Worm (Caenorhabditis elegans) whole organism, L3 larva: ENCODE results near the gene C24D10.4.

Source experiments
- R02D3.7 ChIP-seq: fragments of 150-350 bp; optimal IDR thresholded peaks from 2 replicates; lab custom pipeline; 2014; ENCODE audit warnings: missing biosample characterization, missing genetic modification characterization
- ZK546.5 ChIP-seq: sonication (generic microtip); optimal IDR thresholded peaks from 2 replicates; lab custom pipeline; 2017; ENCODE audit warnings: missing biosample characterization, missing genetic modification characterization
- aly-2 ChIP-seq: fragments of 150-350 bp; optimal IDR thresholded peaks from 2 replicates; lab custom pipeline; 2014; ENCODE audit warnings: missing biosample characterization, missing genetic modification characterization
- ama-1 ChIP-seq: fragments of 150-350 bp; optimal IDR thresholded peaks from 2 replicates; lab custom pipeline; 2018
- ceh-16 ChIP-seq: sonication (generic microtip); optimal IDR thresholded peaks from 2 replicates; lab custom pipeline; 2017; ENCODE audit warnings: missing biosample characterization, missing genetic modification characterization
- ceh-28 ChIP-seq: fragments of 150-350 bp; optimal IDR thresholded peaks from 2 replicates; lab custom pipeline; 2014; ENCODE audit warnings: missing biosample characterization, missing genetic modification reagents, missing genetic modification characterization
- ceh-82 ChIP-seq: fragments of 150-350 bp; optimal IDR thresholded peaks from 2 replicates; lab custom pipeline; 2014; ENCODE audit warnings: missing biosample characterization, missing genetic modification characterization
- ceh-9 ChIP-seq: sonication (generic microtip); optimal IDR thresholded peaks from 2 replicates; lab custom pipeline; 2018; ENCODE audit warnings: missing biosample characterization, missing genetic modification characterization
- daf-12 ChIP-seq: fragments of 150-350 bp; optimal IDR thresholded peaks from 2 replicates; lab custom pipeline; 2014; ENCODE audit warnings: missing biosample characterization, missing genetic modification reagents, missing genetic modification characterization
- egl-27 ChIP-seq: sonication (generic microtip); optimal IDR thresholded peaks from 4 replicates; lab custom pipeline; 2017; ENCODE audit warnings: missing biosample characterization, missing genetic modification reagents, missing genetic modification characterization
- egl-5 ChIP-seq: fragments of 150-350 bp; optimal IDR thresholded peaks from 2 replicates; lab custom pipeline; 2017; ENCODE audit warnings: missing biosample characterization, missing genetic modification reagents, missing genetic modification characterization, inconsistent platforms
- elt-1 ChIP-seq: fragments of 150-350 bp; optimal IDR thresholded peaks from 2 replicates; lab custom pipeline; 2014; ENCODE audit warnings: missing biosample characterization, missing genetic modification characterization
- elt-2 ChIP-seq: sonication (generic microtip); optimal IDR thresholded peaks from 2 replicates; lab custom pipeline; 2016; ENCODE audit warnings: missing genetic modification reagents, mild to moderate bottlenecking, missing genetic modification characterization, missing compliant biosample characterization
- elt-3 ChIP-seq, 3 experiments: fragments of 150-350 bp in 1 of 3; sonication (generic microtip) in 2 of 3; optimal IDR thresholded peaks; 2 replicates in 2 of 3; 4 replicates in 1 of 3; lab custom pipeline; 2014 to 2017; ENCODE audit warnings: missing biosample characterization in 3 of 3, missing genetic modification characterization in 3 of 3
- eor-1 ChIP-seq, 2 experiments: fragments of 150-350 bp; optimal IDR thresholded peaks; 2 replicates each; lab custom pipeline; 2014 to 2018; ENCODE audit warnings: missing biosample characterization in 2 of 2, missing genetic modification characterization in 2 of 2
- fkh-10 ChIP-seq: sonication (generic microtip); optimal IDR thresholded peaks from 2 replicates; lab custom pipeline; 2017; ENCODE audit warnings: missing biosample characterization, missing genetic modification reagents, missing genetic modification characterization
- fkh-2 ChIP-seq: fragments of 150-350 bp; optimal IDR thresholded peaks from 2 replicates; lab custom pipeline; 2014; ENCODE audit warnings: missing biosample characterization, missing genetic modification reagents, missing genetic modification characterization
- fos-1 ChIP-seq: fragments of 150-350 bp; optimal IDR thresholded peaks from 2 replicates; lab custom pipeline; 2014; ENCODE audit warnings: missing biosample characterization, missing genetic modification characterization
- hmg-11 ChIP-seq: sonication (generic microtip); optimal IDR thresholded peaks from 2 replicates; lab custom pipeline; 2016; ENCODE audit warnings: missing genetic modification characterization, missing compliant biosample characterization
- jun-1 ChIP-seq: fragments of 150-350 bp; optimal IDR thresholded peaks from 2 replicates; lab custom pipeline; 2014; ENCODE audit warnings: missing biosample characterization, missing genetic modification reagents, missing genetic modification characterization
- lin-15B ChIP-seq: fragments of 150-350 bp; optimal IDR thresholded peaks from 2 replicates; lab custom pipeline; 2014; ENCODE audit warnings: missing biosample characterization, missing genetic modification characterization
- lin-39 ChIP-seq: fragments of 150-350 bp; optimal IDR thresholded peaks from 2 replicates; lab custom pipeline; 2018; ENCODE audit warnings: missing biosample characterization, missing genetic modification reagents, missing genetic modification characterization
- lsy-12 ChIP-seq: sonication (generic microtip); optimal IDR thresholded peaks from 2 replicates; lab custom pipeline; 2016; ENCODE audit warnings: mild to moderate bottlenecking, missing genetic modification characterization, missing compliant biosample characterization
- mdl-1 ChIP-seq: fragments of 150-350 bp; optimal IDR thresholded peaks from 2 replicates; lab custom pipeline; 2014; ENCODE audit warnings: missing biosample characterization, missing genetic modification characterization
- mml-1 ChIP-seq: fragments of 150-350 bp; sonication (generic microtip); optimal IDR thresholded peaks from 3 replicates; lab custom pipeline; 2014; ENCODE audit warnings: missing biosample characterization, missing genetic modification characterization
- nfya-1 ChIP-seq: sonication (generic microtip); optimal IDR thresholded peaks from 2 replicates; lab custom pipeline; 2017; ENCODE audit warnings: missing genetic modification characterization, mild to moderate bottlenecking, missing compliant biosample characterization, antibody characterized with exemption, moderate library complexity; ENCODE audit not compliant: insufficient read depth
- nhr-11 ChIP-seq: fragments of 150-350 bp; optimal IDR thresholded peaks from 2 replicates; lab custom pipeline; 2014; ENCODE audit warnings: missing biosample characterization, missing genetic modification characterization
- nhr-12 ChIP-seq: fragments of 150-350 bp; optimal IDR thresholded peaks from 2 replicates; lab custom pipeline; 2014; ENCODE audit warnings: missing biosample characterization, missing genetic modification characterization
- nhr-23 ChIP-seq: fragments of 150-350 bp; optimal IDR thresholded peaks from 2 replicates; lab custom pipeline; 2014; ENCODE audit warnings: missing biosample characterization, missing genetic modification reagents, missing genetic modification characterization
- nhr-237 ChIP-seq: fragments of 150-350 bp; optimal IDR thresholded peaks from 2 replicates; lab custom pipeline; 2014; ENCODE audit warnings: missing biosample characterization, missing genetic modification characterization
- nhr-25 ChIP-seq: sonication (generic microtip); optimal IDR thresholded peaks from 2 replicates; lab custom pipeline; 2017; ENCODE audit warnings: missing biosample characterization, missing genetic modification characterization
- nhr-28 ChIP-seq: fragments of 150-350 bp; optimal IDR thresholded peaks from 2 replicates; lab custom pipeline; 2014; ENCODE audit warnings: missing biosample characterization, missing genetic modification characterization
- nhr-43 ChIP-seq: sonication (generic microtip); optimal IDR thresholded peaks from 2 replicates; lab custom pipeline; 2016; ENCODE audit warnings: mild to moderate bottlenecking, missing genetic modification characterization, missing compliant biosample characterization; ENCODE audit not compliant: poor library complexity, severe bottlenecking
- nhr-67 ChIP-seq: fragments of 150-350 bp; optimal IDR thresholded peaks from 2 replicates; lab custom pipeline; 2014; ENCODE audit warnings: missing biosample characterization, missing genetic modification characterization
- nhr-76 ChIP-seq: fragments of 150-350 bp; sonication (generic microtip); optimal IDR thresholded peaks from 5 replicates; lab custom pipeline; 2014; ENCODE audit warnings: missing biosample characterization, missing genetic modification characterization
- nhr-77 ChIP-seq: fragments of 150-350 bp; optimal IDR thresholded peaks from 2 replicates; lab custom pipeline; 2014; ENCODE audit warnings: missing biosample characterization, missing genetic modification characterization
- pha-4 ChIP-seq: fragments of 150-350 bp; optimal IDR thresholded peaks from 2 replicates; lab custom pipeline; 2014; ENCODE audit warnings: missing biosample characterization, missing genetic modification reagents, missing genetic modification characterization
- pqm-1 ChIP-seq: fragments of 150-350 bp; optimal IDR thresholded peaks from 2 replicates; lab custom pipeline; 2017; ENCODE audit warnings: missing biosample characterization, missing genetic modification characterization, inconsistent platforms
- sea-2 ChIP-seq: fragments of 150-350 bp; sonication (generic microtip); optimal IDR thresholded peaks from 4 replicates; lab custom pipeline; 2014; ENCODE audit warnings: missing biosample characterization, missing genetic modification reagents, missing genetic modification characterization
- skn-1 ChIP-seq: fragments of 150-350 bp; optimal IDR thresholded peaks from 2 replicates; lab custom pipeline; 2014; ENCODE audit warnings: missing biosample characterization, missing genetic modification characterization
- snpc-4 ChIP-seq: fragments of 150-350 bp; optimal IDR thresholded peaks from 2 replicates; lab custom pipeline; 2014; ENCODE audit warnings: missing biosample characterization, missing genetic modification characterization
- tbx-2 ChIP-seq: sonication (generic microtip); optimal IDR thresholded peaks from 2 replicates; lab custom pipeline; 2016; ENCODE audit warnings: mild to moderate bottlenecking, missing genetic modification characterization, missing compliant biosample characterization
- unc-39 ChIP-seq: sonication (generic microtip); optimal IDR thresholded peaks from 4 replicates; lab custom pipeline; 2017; ENCODE audit warnings: missing biosample characterization, missing genetic modification characterization
- unc-62 ChIP-seq: fragments of 150-350 bp; sonication (generic microtip); optimal IDR thresholded peaks from 4 replicates; lab custom pipeline; 2014; ENCODE audit warnings: missing biosample characterization, missing genetic modification reagents, missing genetic modification characterization
- zag-1 ChIP-seq: fragments of 150-350 bp; optimal IDR thresholded peaks from 2 replicates; lab custom pipeline; 2014; ENCODE audit warnings: missing biosample characterization, missing genetic modification characterization
- ztf-11 ChIP-seq: fragments of 150-350 bp; optimal IDR thresholded peaks from 2 replicates; lab custom pipeline; 2014; ENCODE audit warnings: missing biosample characterization, missing genetic modification characterization
- ztf-4 ChIP-seq: fragments of 150-350 bp; optimal IDR thresholded peaks from 2 replicates; lab custom pipeline; 2014; ENCODE audit warnings: missing biosample characterization, missing genetic modification characterization

The C24D10.4 gene

DNA sequence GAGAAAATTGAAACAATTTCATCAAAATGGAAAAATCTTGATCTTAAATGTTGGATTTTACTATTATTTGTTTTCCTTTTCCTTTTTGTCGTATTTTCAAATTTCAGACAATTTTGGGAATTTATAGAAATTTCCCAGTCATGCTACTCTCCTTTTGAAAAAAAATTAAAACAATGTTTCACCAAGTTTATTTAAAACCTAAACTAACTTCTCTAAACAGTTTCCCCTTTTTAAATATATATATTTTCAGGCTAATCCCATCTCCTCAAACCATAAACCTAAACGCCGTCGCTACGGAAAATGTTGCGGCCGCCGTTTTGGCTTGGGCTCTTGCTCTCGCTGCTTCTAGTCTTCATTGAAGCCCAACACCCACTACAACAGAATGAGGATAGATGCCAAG, 12.7 kb downstream of the C24D10.4 start, which contains the start of gene lam-1:
Gene lam-1, plus strand, starts transcription at position 301 of the 400 bp plus-strand sequence.
- TF ChIP-seq R02D3.7 (tag; lab: Kevin White, UChicago) (no peak), elt-2 (no peak), mdl-1 (no peak), lsy-12 (no peak), sea-2 (GFP tag; lab: Kevin White, UChicago) (no peak), nfya-1 (no peak), skn-1 (tag; lab: Kevin White, UChicago) (no peak)

DNA sequence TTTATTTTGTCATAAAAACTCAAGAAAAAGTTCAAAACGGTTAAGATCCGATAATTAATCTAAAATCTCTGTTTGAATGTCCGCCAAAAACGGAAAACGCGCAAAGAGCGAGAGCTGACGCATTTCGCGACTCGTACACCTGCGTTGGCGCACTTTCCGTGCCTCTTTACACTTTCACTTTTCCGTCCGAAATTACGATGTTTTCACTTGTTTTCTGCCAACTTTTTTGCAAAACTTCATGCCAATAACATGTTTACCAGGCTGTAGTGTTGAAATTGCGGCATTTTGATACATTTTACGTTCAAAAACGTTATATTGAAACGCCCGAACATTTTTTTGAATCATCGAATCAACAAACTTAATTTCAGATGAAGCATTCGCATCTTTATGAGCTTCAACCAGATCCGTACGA, 23.4 kb downstream of the C24D10.4 start, which contains the start of gene W03F8.4:
Gene W03F8.4, plus strand, starts transcription at position 369 of the 412 bp plus-strand sequence.
- peak; percentile 92 for TF ChIP-seq egl-5 (tag; lab: Kevin White, UChicago)
- TF ChIP-seq mml-1 (tag; lab: Kevin White, UChicago), result no peak
- TF ChIP-seq fos-1 (tag; lab: Kevin White, UChicago), result no peak
- no peak for TF ChIP-seq sea-2 (GFP tag; lab: Kevin White, UChicago)
- TF ChIP-seq nhr-237 (tag; lab: Kevin White, UChicago), result no peak
- peak; percentile 24 for TF ChIP-seq egl-27
- peak; percentile 83 for TF ChIP-seq jun-1 (tag; lab: Kevin White, UChicago)
- peak; percentile 88 for TF ChIP-seq R02D3.7 (tag; lab: Kevin White, UChicago)
- peak; percentile 96 for TF ChIP-seq nhr-25
- TF ChIP-seq zag-1 (tag; lab: Kevin White, UChicago), result no peak
- no peak for TF ChIP-seq mdl-1
- TF ChIP-seq nhr-43 (tag; lab: Kevin White, UChicago), result peak; percentile 91
- peak; percentile 87 for TF ChIP-seq ceh-28
- no peak for TF ChIP-seq fkh-10 (GFP tag; lab: Kevin White, UChicago)
- no peak for TF ChIP-seq nhr-28 (tag; lab: Kevin White, UChicago)
- TF ChIP-seq unc-39 (tag; lab: Kevin White, UChicago), result no peak
- TF ChIP-seq aly-2 (tag; lab: Kevin White, UChicago), result peak; percentile 28
- TF ChIP-seq lsy-12, result peak; percentile 91
- no peak for TF ChIP-seq nhr-67 (tag; lab: Kevin White, UChicago)
- TF ChIP-seq nhr-23 (tag; lab: Kevin White, UChicago), result peak; percentile 97
- no peak for TF ChIP-seq ceh-16 (tag; lab: Kevin White, UChicago)
- TF ChIP-seq ceh-82 (tag; lab: Kevin White, UChicago), result peak; percentile 87
- TF ChIP-seq elt-1 (tag; lab: Kevin White, UChicago), result peak; percentile 69
- TF ChIP-seq nhr-11, result peak; percentile 35
- TF ChIP-seq fkh-2 (tag; lab: Kevin White, UChicago), result no peak
- no peak for TF ChIP-seq ztf-11 (tag; lab: Kevin White, UChicago)
- TF ChIP-seq nhr-12 (tag; lab: Kevin White, UChicago), result no peak
- TF ChIP-seq ZK546.5, result no peak
- peak; percentile 62 for TF ChIP-seq elt-2
- peak; percentile 71 for TF ChIP-seq lin-39 (tag; lab: Kevin White, UChicago)
- TF ChIP-seq nhr-77 (tag; lab: Kevin White, UChicago), result peak; percentile 74
- no peak for TF ChIP-seq eor-1 (tag; optimal IDR thresholded peaks at IDR 0.05; lab: Kevin White, UChicago)
- TF ChIP-seq skn-1 (tag; lab: Kevin White, UChicago), result peak; percentile 84
- TF ChIP-seq hmg-11 (tag; lab: Kevin White, UChicago), result peak; percentile 88
- peak; percentile 96 for TF ChIP-seq lin-15B
- TF ChIP-seq ztf-4 (tag; lab: Kevin White, UChicago), result peak; percentile 74
- no peak for TF ChIP-seq ceh-9
- no peak for TF ChIP-seq unc-62 (GFP tag; lab: Kevin White, UChicago)
- peak; percentile 93 for TF ChIP-seq snpc-4 (tag; lab: Kevin White, UChicago)
- TF ChIP-seq elt-3 (tag; optimal IDR thresholded peaks at IDR 0.05; lab: Kevin White, UChicago), result peak in 1 of 3 experiments; percentile 49
- TF ChIP-seq nfya-1, result peak; percentile 91
- peak; percentile 42 for TF ChIP-seq pqm-1
- peak; percentile 92 for TF ChIP-seq tbx-2 (tag; lab: Kevin White, UChicago)
- peak; percentile 94 for TF ChIP-seq pha-4 (tag; lab: Kevin White, UChicago)
- no peak for TF ChIP-seq nhr-76
- TF ChIP-seq ama-1 (lab: Kevin White, UChicago), result peak; percentile 53
- TF ChIP-seq daf-12 (tag; lab: Kevin White, UChicago), result no peak
